Fruit fly (Drosophila melanogaster) whole organism, embryonic: ENCODE measurements around the gene CG8066.
A peak's percentile ranks its signal among the peaks of the same experiment; 100 is the strongest.

Experiments used
- Adf1 ChIP-seq: fragments of 200-800 bp; sonication (Bioruptor generic); IDR thresholded peaks from 2 replicates; pipeline ENCODE4 v1.3.6; 2022; ENCODE audit warnings: missing biosample characterization, missing genetic modification characterization
- BtbVII ChIP-seq: fragments of 200-800 bp; sonication (Bioruptor generic); optimal IDR thresholded peaks from 3 replicates; lab custom pipeline; 2017; ENCODE audit warnings: missing biosample characterization, mild to moderate bottlenecking, missing genetic modification characterization
- CG10267 ChIP-seq: fragments of 200-800 bp; sonication (Bioruptor generic); optimal IDR thresholded peaks from 2 replicates; lab custom pipeline; 2018; ENCODE audit warnings: missing biosample characterization, mild to moderate bottlenecking, missing genetic modification characterization, moderate library complexity
- CG12155 ChIP-seq: fragments of 200-800 bp; sonication (Bioruptor generic); optimal IDR thresholded peaks from 3 replicates; lab custom pipeline; 2016; ENCODE audit warnings: missing biosample characterization, missing genetic modification characterization
- CG13775 ChIP-seq: fragments of 200-800 bp; sonication (Bioruptor generic); optimal IDR thresholded peaks from 3 replicates; lab custom pipeline; 2017; ENCODE audit warnings: missing biosample characterization, mild to moderate bottlenecking, missing genetic modification characterization
- CG15073 ChIP-seq: fragments of 200-800 bp; sonication (Bioruptor generic); optimal IDR thresholded peaks from 2 replicates; lab custom pipeline; 2016; ENCODE audit warnings: missing biosample characterization, missing genetic modification characterization
- CG17328 ChIP-seq: fragments of 200-800 bp; sonication (Bioruptor generic); IDR thresholded peaks from 2 replicates; pipeline ENCODE4 v1.3.6; 2022; ENCODE audit warnings: missing biosample characterization, missing genetic modification characterization
- CG17385 ChIP-seq: fragments of 200-800 bp; sonication (Bioruptor generic); optimal IDR thresholded peaks from 3 replicates; lab custom pipeline; 2018; ENCODE audit warnings: missing biosample characterization, mild to moderate bottlenecking, missing genetic modification characterization
- CG1832 ChIP-seq: fragments of 200-800 bp; sonication (Bioruptor generic); optimal IDR thresholded peaks from 2 replicates; lab custom pipeline; 2017; ENCODE audit warnings: missing biosample characterization, mild to moderate bottlenecking, missing genetic modification characterization, inconsistent platforms
- CG2875 ChIP-seq: fragments of 200-800 bp; sonication (Bioruptor generic); optimal IDR thresholded peaks from 2 replicates; lab custom pipeline; 2017; ENCODE audit warnings: missing biosample characterization, mild to moderate bottlenecking, missing genetic modification characterization, missing genetic modification reagents
- CG3163 ChIP-seq: fragments of 200-800 bp; sonication (Bioruptor generic); optimal IDR thresholded peaks from 3 replicates; lab custom pipeline; 2016; ENCODE audit warnings: missing biosample characterization, missing genetic modification characterization
- CG3281 ChIP-seq: fragments of 200-800 bp; sonication (Bioruptor generic); optimal IDR thresholded peaks from 3 replicates; lab custom pipeline; 2017; ENCODE audit warnings: missing biosample characterization, mild to moderate bottlenecking, missing genetic modification characterization
- CG4617 ChIP-seq: fragments of 200-800 bp; sonication (Bioruptor generic); optimal IDR thresholded peaks from 3 replicates; lab custom pipeline; 2016; ENCODE audit warnings: missing biosample characterization, missing genetic modification characterization, borderline replicate concordance
- CG4707 ChIP-seq: fragments of 200-800 bp; sonication (Bioruptor generic); optimal IDR thresholded peaks from 2 replicates; lab custom pipeline; 2018; ENCODE audit warnings: missing biosample characterization, mild to moderate bottlenecking, missing genetic modification characterization, moderate library complexity
- CG7372 ChIP-seq: fragments of 200-800 bp; sonication (Bioruptor generic); IDR thresholded peaks from 2 replicates; pipeline ENCODE4 v1.3.6; 2022; ENCODE audit warnings: missing biosample characterization, missing genetic modification characterization
- CG8089 ChIP-seq: fragments of 200-800 bp; sonication (Bioruptor generic); optimal IDR thresholded peaks from 3 replicates; lab custom pipeline; 2016; ENCODE audit warnings: missing biosample characterization, missing genetic modification characterization
- CG8388 ChIP-seq: fragments of 200-800 bp; sonication (Bioruptor generic); optimal IDR thresholded peaks from 2 replicates; lab custom pipeline; 2019; ENCODE audit warnings: missing biosample characterization, mild to moderate bottlenecking, missing genetic modification characterization, moderate library complexity
- CG9215 ChIP-seq: fragments of 200-800 bp; sonication (Bioruptor generic); IDR thresholded peaks from 2 replicates; pipeline ENCODE4 v1.3.6; 2022; ENCODE audit warnings: missing biosample characterization, missing genetic modification characterization
- CTCF ChIP-seq: fragments of 200-800 bp; sonication (Bioruptor generic); optimal IDR thresholded peaks from 2 replicates; lab custom pipeline; 2017; ENCODE audit warnings: missing biosample characterization, mild to moderate bottlenecking, missing genetic modification characterization, moderate library complexity
- E2f1 ChIP-seq: fragments of 200-800 bp; sonication (Bioruptor generic); IDR thresholded peaks from 2 replicates; pipeline ENCODE4 v1.3.6; 2022; ENCODE audit warnings: missing biosample characterization, missing genetic modification characterization
- E2f2 ChIP-seq: fragments of 200-800 bp; sonication (Bioruptor generic); IDR thresholded peaks from 2 replicates; pipeline ENCODE4 v1.3.6; 2022; ENCODE audit warnings: missing biosample characterization, missing genetic modification characterization
- HHEX ChIP-seq: fragments of 200-800 bp; sonication (Bioruptor generic); optimal IDR thresholded peaks from 3 replicates; lab custom pipeline; 2017; ENCODE audit warnings: missing biosample characterization, mild to moderate bottlenecking, missing genetic modification characterization, missing genetic modification reagents
- HLHmδ ChIP-seq: fragments of 200-800 bp; sonication (Bioruptor generic); optimal IDR thresholded peaks from 2 replicates; lab custom pipeline; 2018; ENCODE audit warnings: missing biosample characterization, mild to moderate bottlenecking, missing genetic modification characterization, moderate library complexity
- HmgD ChIP-seq: fragments of 200-800 bp; sonication (Bioruptor generic); optimal IDR thresholded peaks from 3 replicates; lab custom pipeline; 2016; ENCODE audit warnings: missing biosample characterization, missing genetic modification characterization
- Hr51 ChIP-seq, 2 experiments: fragments of 200-800 bp; sonication (Bioruptor generic); optimal IDR thresholded peaks; 2 replicates in 1 of 2; 3 replicates in 1 of 2; lab custom pipeline; 2016 to 2018; ENCODE audit warnings: missing biosample characterization in 2 of 2, missing genetic modification characterization in 2 of 2, mild to moderate bottlenecking in 1 of 2, moderate library complexity in 1 of 2
- Hr78 ChIP-seq, 2 experiments: fragments of 200-800 bp in 1 of 2; fragments of >200 bp in 1 of 2; sonication (Bioruptor generic) in 1 of 2; optimal IDR thresholded peaks; 2 replicates each; lab custom pipeline; 2017 to 2019; ENCODE audit warnings: missing biosample characterization in 2 of 2, missing genetic modification characterization in 2 of 2, mild to moderate bottlenecking in 1 of 2, moderate library complexity in 1 of 2
- Lim3 ChIP-seq: fragments of 200-800 bp; sonication (Bioruptor generic); IDR thresholded peaks from 2 replicates; pipeline ENCODE4 v1.3.6; 2022; ENCODE audit warnings: missing biosample characterization, missing genetic modification characterization
- Meics ChIP-seq: fragments of 200-800 bp; sonication (Bioruptor generic); optimal IDR thresholded peaks from 2 replicates; lab custom pipeline; 2017; ENCODE audit warnings: missing biosample characterization, mild to moderate bottlenecking, missing genetic modification characterization
- Myb ChIP-seq: fragments of 200-800 bp; sonication (Bioruptor generic); optimal IDR thresholded peaks from 2 replicates; lab custom pipeline; 2016; ENCODE audit warnings: missing biosample characterization, missing genetic modification characterization
- Neu2 ChIP-seq: fragments of 200-800 bp; sonication (Bioruptor generic); optimal IDR thresholded peaks from 3 replicates; lab custom pipeline; 2016; ENCODE audit warnings: missing biosample characterization, missing genetic modification characterization, borderline replicate concordance
- Optix ChIP-seq: fragments of 200-800 bp; sonication (Bioruptor generic); IDR thresholded peaks from 3 replicates; pipeline ENCODE4 v1.3.6; 2022; ENCODE audit warnings: missing biosample characterization, missing genetic modification characterization
- Tbp ChIP-seq: fragments of >200 bp; optimal IDR thresholded peaks from 2 replicates; lab custom pipeline; 2018; ENCODE audit warnings: missing biosample characterization, missing genetic modification characterization
- ab ChIP-seq: fragments of 200-800 bp; sonication (Bioruptor generic); optimal IDR thresholded peaks from 2 replicates; lab custom pipeline; 2016; ENCODE audit warnings: missing biosample characterization, missing genetic modification characterization
- ac ChIP-seq: fragments of 200-800 bp; sonication (Bioruptor generic); optimal IDR thresholded peaks from 3 replicates; lab custom pipeline; 2017; ENCODE audit warnings: missing biosample characterization, mild to moderate bottlenecking, missing genetic modification characterization
- ftz-f1 ChIP-seq: fragments of 200-800 bp; sonication (Bioruptor generic); optimal IDR thresholded peaks from 2 replicates; lab custom pipeline; 2016; ENCODE audit warnings: missing biosample characterization, missing genetic modification characterization
- gsb ChIP-seq: fragments of 200-800 bp; sonication (Bioruptor generic); IDR thresholded peaks from 2 replicates; pipeline ENCODE4 v1.3.6; 2022; ENCODE audit warnings: missing biosample characterization, missing genetic modification characterization
- hb ChIP-seq: fragments of 200-800 bp; sonication (Bioruptor generic); IDR thresholded peaks from 3 replicates; pipeline ENCODE4 v1.3.6; 2022; ENCODE audit warnings: missing biosample characterization, missing genetic modification characterization; ENCODE audit not compliant: partially characterized antibody
- maf-S ChIP-seq: fragments of 200-800 bp; sonication (Bioruptor generic); optimal IDR thresholded peaks from 2 replicates; lab custom pipeline; 2016; ENCODE audit warnings: missing biosample characterization, missing genetic modification characterization
- nerfin-2 ChIP-seq: fragments of 200-800 bp; sonication (Bioruptor generic); IDR thresholded peaks from 2 replicates; pipeline ENCODE4 v1.3.6; 2022; ENCODE audit warnings: missing biosample characterization, missing genetic modification characterization; ENCODE audit not compliant: partially characterized antibody
- oc ChIP-seq: fragments of 200-800 bp; sonication (Bioruptor generic); optimal IDR thresholded peaks from 2 replicates; lab custom pipeline; 2018; ENCODE audit warnings: missing biosample characterization, mild to moderate bottlenecking, missing genetic modification characterization, moderate library complexity
- otp ChIP-seq: fragments of 200-800 bp; sonication (Bioruptor generic); IDR thresholded peaks from 3 replicates; pipeline ENCODE4, ENCODE4 v1.3.6; 2022; ENCODE audit warnings: missing biosample characterization, missing genetic modification characterization
- peb ChIP-seq: fragments of 200-800 bp; sonication (Bioruptor generic); IDR thresholded peaks from 2 replicates; pipeline ENCODE4 v1.3.6; 2022; ENCODE audit warnings: missing biosample characterization, missing genetic modification characterization
- pzg ChIP-seq: fragments of 200-800 bp; sonication (Bioruptor generic); optimal IDR thresholded peaks from 3 replicates; lab custom pipeline; 2018; ENCODE audit warnings: missing biosample characterization, mild to moderate bottlenecking, missing genetic modification characterization, moderate library complexity
- repo ChIP-seq: fragments of 200-800 bp; sonication (Bioruptor generic); optimal IDR thresholded peaks from 2 replicates; lab custom pipeline; 2016; ENCODE audit warnings: missing biosample characterization, missing genetic modification characterization
- seq ChIP-seq: fragments of 200-800 bp; sonication (Bioruptor generic); IDR thresholded peaks from 2 replicates; pipeline ENCODE4 v1.3.6; 2022; ENCODE audit warnings: missing biosample characterization, missing genetic modification characterization
- sim ChIP-seq: fragments of 200-800 bp; sonication (Bioruptor generic); IDR thresholded peaks from 2 replicates; pipeline ENCODE4 v1.3.6; 2022; ENCODE audit warnings: missing biosample characterization, missing genetic modification characterization
- sna ChIP-seq: fragments of 200-800 bp; sonication (Bioruptor generic); IDR thresholded peaks from 2 replicates; pipeline ENCODE4 v1.3.6; 2022; ENCODE audit warnings: missing biosample characterization, missing genetic modification characterization; ENCODE audit not compliant: partially characterized antibody
- trem ChIP-seq: fragments of 200-800 bp; optimal IDR thresholded peaks from 3 replicates; lab custom pipeline; 2019; ENCODE audit warnings: missing biosample characterization, mild to moderate bottlenecking, missing genetic modification characterization, moderate library complexity
- vnd ChIP-seq: fragments of 200-800 bp; sonication (Bioruptor generic); IDR thresholded peaks from 3 replicates; pipeline ENCODE4 v1.3.6; 2022; ENCODE audit warnings: missing biosample characterization, missing genetic modification characterization; ENCODE audit not compliant: partially characterized antibody
- wor ChIP-seq: fragments of 200-800 bp; sonication (Bioruptor generic); IDR thresholded peaks from 2 replicates; pipeline ENCODE4 v1.3.6; 2022; ENCODE audit warnings: missing biosample characterization, missing genetic modification characterization

CG8066 gene

DNA sequence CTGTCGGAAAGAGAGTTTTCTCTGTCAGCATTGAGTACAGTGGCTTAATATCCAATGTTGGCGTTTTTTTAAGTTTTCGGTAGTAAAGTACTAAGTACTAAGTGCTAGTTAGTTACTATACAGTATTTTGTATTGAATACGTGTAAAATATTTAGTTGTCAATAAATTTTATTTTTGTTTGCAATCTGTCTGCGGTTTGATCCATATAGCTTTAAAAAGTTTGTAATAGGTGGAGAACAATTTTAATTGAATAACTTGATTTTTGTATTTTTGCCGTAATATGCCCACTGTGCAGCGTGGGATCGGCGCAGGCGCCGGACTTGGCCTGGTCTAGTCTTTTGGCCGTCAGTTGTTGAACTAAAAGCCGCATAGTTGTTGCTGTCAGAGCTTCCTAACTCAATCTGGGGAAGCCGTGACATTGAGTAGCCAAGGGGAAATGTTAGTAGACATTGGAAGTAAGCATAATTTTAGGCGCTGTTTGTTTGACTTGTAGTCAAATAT, 10.2 kb downstream of the CG8066 start (continued):
- peak; percentile 94 for TF ChIP-seq HHEX
- no peak for TF ChIP-seq CG1832 (GFP tag; lab: Kevin White, UChicago)
- peak; percentile 67 for TF ChIP-seq CG17328 (GFP tag; lab: Robert Waterston, UW)
- TF ChIP-seq sna (GFP tag; lab: Robert Waterston, UW) = no peak
- peak; percentile 64 for TF ChIP-seq Lim3
- TF ChIP-seq CTCF (GFP tag; lab: Kevin White, UChicago) = peak; percentile 42
- TF ChIP-seq CG9215 (GFP tag; lab: Robert Waterston, UW) = peak; percentile 82
- no peak for TF ChIP-seq CG15073 (GFP tag; lab: Kevin White, UChicago)
- peak; percentile 88 for TF ChIP-seq CG2875
- no peak; the same call in 2 of the 3 replicates for TF ChIP-seq Optix
- TF ChIP-seq vnd (GFP tag; lab: Robert Waterston, UW) = no peak
- TF ChIP-seq Meics (GFP tag; lab: Kevin White, UChicago) = peak; percentile 94
- peak; percentile 89 for TF ChIP-seq CG3163 (GFP tag; lab: Kevin White, UChicago)
- peak; percentile 64 for TF ChIP-seq HmgD
- peak; percentile 75 for TF ChIP-seq CG8089 (GFP tag; lab: Kevin White, UChicago)
- peak; percentile 83 for TF ChIP-seq CG7372 (GFP tag; lab: Robert Waterston, UW)
- peak; percentile 96 for TF ChIP-seq CG3281 (GFP tag; lab: Kevin White, UChicago)
- TF ChIP-seq gsb (GFP tag; lab: Robert Waterston, UW) = peak; percentile 65
- TF ChIP-seq CG10267 (tag; lab: Kevin White, UChicago) = peak; percentile 84
- no peak for TF ChIP-seq nerfin-2
- peak; percentile 88 for TF ChIP-seq oc (tag; lab: Kevin White, UChicago)
- TF ChIP-seq CG12155 (GFP tag; lab: Kevin White, UChicago) = peak; percentile 84
- peak; percentile 59 for TF ChIP-seq CG4617 (GFP tag; lab: Kevin White, UChicago)
- no peak for TF ChIP-seq hb (GFP tag; lab: Robert Waterston, UW)
- peak; percentile 14 for TF ChIP-seq ac (GFP tag; lab: Kevin White, UChicago)
- peak in 1 of 2 experiments; percentile 84 for TF ChIP-seq Hr78 (GFP tag; optimal IDR thresholded peaks at IDR 0.05; lab: Kevin White, UChicago)
- TF ChIP-seq E2f2 (GFP tag; lab: Robert Waterston, UW) = peak; percentile 66
- TF ChIP-seq Adf1 (GFP tag; lab: Robert Waterston, UW) = peak; percentile 59
- peak; percentile 30 for TF ChIP-seq Neu2
- peak; percentile 89 for TF ChIP-seq seq (GFP tag; lab: Robert Waterston, UW)
- TF ChIP-seq pzg = no peak
- TF ChIP-seq CG13775 = peak; percentile 85
- TF ChIP-seq HLHmδ (GFP tag; lab: Kevin White, UChicago) = no peak
- peak; percentile 50 for TF ChIP-seq ab (GFP tag; lab: Kevin White, UChicago)
- TF ChIP-seq BtbVII (GFP tag; lab: Kevin White, UChicago) = peak; percentile 92
- peak; percentile 81 for TF ChIP-seq maf-S
- peak; percentile 93 for TF ChIP-seq ftz-f1
- peak; percentile 80 for TF ChIP-seq Myb (GFP tag; lab: Kevin White, UChicago)
- TF ChIP-seq E2f1 (GFP tag; lab: Robert Waterston, UW) = peak; percentile 78
- TF ChIP-seq wor (GFP tag; lab: Robert Waterston, UW) = peak; percentile 86
- peak; percentile 91 for TF ChIP-seq CG8388 (GFP tag; lab: Kevin White, UChicago)
- peak; percentile 40; the same call in 1 of the 3 replicates for TF ChIP-seq otp (GFP tag; lab: Robert Waterston, UW)
- peak; percentile 81 to 97 for TF ChIP-seq Hr51 (GFP tag; optimal IDR thresholded peaks at IDR 0.05; lab: Kevin White, UChicago)
- 0 out of 2 replicates have a peak, but pooled peaks have one; percentile 34 for TF ChIP-seq sim (GFP tag; lab: Robert Waterston, UW)
- no peak for TF ChIP-seq Tbp (GFP tag; lab: Kevin White, UChicago)
- peak; percentile 86 for TF ChIP-seq CG4707 (GFP tag; lab: Kevin White, UChicago)
- TF ChIP-seq repo (GFP tag; lab: Kevin White, UChicago) = peak; percentile 87
- TF ChIP-seq trem = peak; percentile 73
- TF ChIP-seq CG17385 (GFP tag; lab: Kevin White, UChicago) = peak; percentile 89
- peak; percentile 73; the same call in 1 of the 2 replicates for TF ChIP-seq peb
